Worm (Caenorhabditis elegans) whole organism, mixed stage, embryonic: ENCODE results near the gene lon-8.

Source experiments
- bed-3 ChIP-seq: fragments of 200-800 bp; sonication (Bioruptor generic); optimal IDR thresholded peaks from 3 replicates; lab custom pipeline; 2018; ENCODE audit warnings: mild to moderate bottlenecking, missing genetic modification characterization, moderate library complexity, missing compliant biosample characterization
- ceh-39 ChIP-seq: fragments of 150-350 bp; optimal IDR thresholded peaks from 2 replicates; lab custom pipeline; 2014; ENCODE audit warnings: missing biosample characterization, missing genetic modification characterization
- ceh-43 ChIP-seq: fragments of 200-800 bp; sonication (Bioruptor generic); optimal IDR thresholded peaks from 2 replicates; lab custom pipeline; 2018; ENCODE audit warnings: mild to moderate bottlenecking, missing genetic modification characterization, moderate library complexity, missing compliant biosample characterization
- ces-1 ChIP-seq: fragments of 150-350 bp; optimal IDR thresholded peaks from 2 replicates; lab custom pipeline; 2014; ENCODE audit warnings: missing biosample characterization, missing genetic modification reagents, missing genetic modification characterization
- cnd-1 ChIP-seq: fragments of 200-800 bp; sonication (Bioruptor generic); optimal IDR thresholded peaks from 2 replicates; lab custom pipeline; 2018; ENCODE audit warnings: mild to moderate bottlenecking, missing genetic modification characterization, missing compliant biosample characterization
- drap-1 ChIP-seq: fragments of 200-800 bp; sonication (Bioruptor generic); optimal IDR thresholded peaks from 3 replicates; lab custom pipeline; 2018; ENCODE audit warnings: mild to moderate bottlenecking, missing genetic modification characterization, missing compliant biosample characterization
- elt-1 ChIP-seq: sonication (generic microtip); optimal IDR thresholded peaks from 2 replicates; lab custom pipeline; 2017; ENCODE audit warnings: missing genetic modification characterization, mild to moderate bottlenecking, missing compliant biosample characterization, antibody characterized with exemption, moderate library complexity, borderline replicate concordance; ENCODE audit not compliant: insufficient read depth
- elt-3 ChIP-seq: fragments of 150-350 bp; optimal IDR thresholded peaks from 2 replicates; lab custom pipeline; 2014; ENCODE audit warnings: missing biosample characterization, missing genetic modification characterization
- flh-1 ChIP-seq: fragments of 200-800 bp; sonication (Bioruptor generic); optimal IDR thresholded peaks from 2 replicates; lab custom pipeline; 2018; ENCODE audit warnings: mild to moderate bottlenecking, missing genetic modification characterization, moderate library complexity, missing compliant biosample characterization
- ham-2 ChIP-seq: fragments of 200-800 bp; sonication (Bioruptor generic); optimal IDR thresholded peaks from 2 replicates; lab custom pipeline; 2018; ENCODE audit warnings: mild to moderate bottlenecking, missing genetic modification characterization, missing compliant biosample characterization
- hlh-1 ChIP-seq: fragments of 150-350 bp; optimal IDR thresholded peaks from 2 replicates; lab custom pipeline; 2014; ENCODE audit warnings: missing biosample characterization, missing genetic modification reagents, missing genetic modification characterization
- lin-13 ChIP-seq: fragments of 150-350 bp; optimal IDR thresholded peaks from 2 replicates; lab custom pipeline; 2014; ENCODE audit warnings: missing biosample characterization, missing genetic modification characterization
- lsy-2 ChIP-seq: fragments of 150-350 bp; optimal IDR thresholded peaks from 2 replicates; lab custom pipeline; 2014; ENCODE audit warnings: missing biosample characterization, missing genetic modification characterization
- mab-5 ChIP-seq: fragments of 150-350 bp; optimal IDR thresholded peaks from 2 replicates; lab custom pipeline; 2014; ENCODE audit warnings: missing biosample characterization, missing genetic modification characterization
- mep-1 ChIP-seq: fragments of 150-350 bp; optimal IDR thresholded peaks from 2 replicates; lab custom pipeline; 2017; ENCODE audit warnings: missing biosample characterization, missing genetic modification reagents, missing genetic modification characterization, inconsistent platforms
- mls-2 ChIP-seq: sonication (generic microtip); optimal IDR thresholded peaks from 2 replicates; lab custom pipeline; 2016; ENCODE audit warnings: mild to moderate bottlenecking, missing genetic modification characterization, moderate library complexity, missing compliant biosample characterization
- nhr-237 ChIP-seq: fragments of 150-350 bp; optimal IDR thresholded peaks from 2 replicates; lab custom pipeline; 2014; ENCODE audit warnings: missing biosample characterization, missing genetic modification characterization
- nhr-28 ChIP-seq: fragments of 150-350 bp; optimal IDR thresholded peaks from 2 replicates; lab custom pipeline; 2014; ENCODE audit warnings: missing biosample characterization, missing genetic modification characterization
- nhr-76 ChIP-seq: sonication (generic microtip); optimal IDR thresholded peaks from 2 replicates; lab custom pipeline; 2017; ENCODE audit warnings: missing biosample characterization, missing genetic modification characterization
- pha-4 ChIP-seq: fragments of 150-350 bp; optimal IDR thresholded peaks from 2 replicates; lab custom pipeline; 2018; ENCODE audit warnings: missing biosample characterization, missing genetic modification reagents, missing genetic modification characterization
- sem-2 ChIP-seq: fragments of 200-800 bp; sonication (Bioruptor generic); optimal IDR thresholded peaks from 2 replicates; lab custom pipeline; 2018; ENCODE audit warnings: mild to moderate bottlenecking, missing genetic modification characterization, missing compliant biosample characterization
- snpc-4 ChIP-seq: fragments of 150-350 bp; optimal IDR thresholded peaks from 2 replicates; lab custom pipeline; 2014; ENCODE audit warnings: missing biosample characterization, missing genetic modification characterization
- sptf-1 ChIP-seq: sonication (generic microtip); optimal IDR thresholded peaks from 2 replicates; lab custom pipeline; 2017; ENCODE audit warnings: mild to moderate bottlenecking, missing genetic modification characterization, moderate library complexity, missing compliant biosample characterization
- tbx-8 ChIP-seq: fragments of 200-800 bp; sonication (Bioruptor generic); optimal IDR thresholded peaks from 2 replicates; lab custom pipeline; 2018; ENCODE audit warnings: mild to moderate bottlenecking, missing genetic modification characterization, moderate library complexity, missing compliant biosample characterization
- unc-120 ChIP-seq: sonication (generic microtip); optimal IDR thresholded peaks from 2 replicates; lab custom pipeline; 2017; ENCODE audit warnings: missing genetic modification characterization, missing compliant biosample characterization; ENCODE audit not compliant: poor library complexity, severe bottlenecking
- unc-39 ChIP-seq: fragments of 150-350 bp; optimal IDR thresholded peaks from 2 replicates; lab custom pipeline; 2014; ENCODE audit warnings: missing biosample characterization, missing genetic modification characterization
- zip-8 ChIP-seq: fragments of 150-350 bp; optimal IDR thresholded peaks from 2 replicates; lab custom pipeline; 2014; ENCODE audit warnings: missing biosample characterization, missing genetic modification characterization

The lon-8 gene

DNA sequence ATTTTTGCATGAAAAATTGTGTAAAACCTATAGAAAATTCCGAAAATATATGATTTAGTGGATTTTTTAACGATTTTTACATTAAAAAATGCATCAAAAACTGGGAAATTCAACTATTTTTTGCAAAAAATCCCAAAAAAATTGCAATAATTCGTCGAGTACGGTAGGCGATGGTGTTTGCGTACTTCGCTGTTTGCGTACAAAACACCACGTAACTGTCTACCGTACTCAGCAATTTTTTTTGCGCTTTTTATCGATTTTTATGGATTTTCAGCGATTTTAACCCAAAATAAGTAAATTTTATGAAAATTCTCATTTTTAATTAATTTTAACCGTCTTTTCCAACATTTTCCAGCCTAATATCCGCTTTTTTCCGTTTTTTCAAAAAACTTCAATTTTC lies 18.2 kb downstream of the lon-8 start:
- TF ChIP-seq lsy-2 (tag; lab: Kevin White, UChicago) (peak; percentile 86), ham-2 (GFP tag; lab: Kevin White, UChicago) (no peak)

DNA sequence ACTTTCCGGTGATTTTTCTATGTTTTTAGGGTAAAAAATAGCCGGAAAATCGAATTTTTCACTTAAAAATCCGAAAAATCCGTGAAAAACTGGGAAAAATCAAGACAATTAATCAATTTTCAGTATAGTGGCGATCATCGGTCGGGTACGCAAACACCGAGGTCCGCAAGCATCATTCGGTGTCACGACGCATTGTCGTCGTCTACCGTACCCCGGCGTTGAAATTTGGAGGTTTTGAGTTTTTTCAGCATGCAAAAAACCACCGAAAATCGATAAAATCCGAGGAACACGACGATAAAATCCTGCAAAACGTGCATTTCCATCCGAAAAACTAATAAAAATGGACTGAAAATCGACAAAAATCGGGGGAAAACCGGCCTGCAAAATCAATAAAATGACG lies 19.4 kb downstream of the lon-8 start:
- no peak for TF ChIP-seq nhr-76
- peak; percentile 10 for TF ChIP-seq nhr-237 (tag; lab: Kevin White, UChicago)
- peak; percentile 48 for TF ChIP-seq ces-1 (GFP tag; lab: Kevin White, UChicago)
- no peak for TF ChIP-seq cnd-1 (tag; lab: Kevin White, UChicago)
- no peak for TF ChIP-seq zip-8 (tag; lab: Kevin White, UChicago)
- TF ChIP-seq elt-3 (tag; lab: Kevin White, UChicago), result no peak
- peak; percentile 66 for TF ChIP-seq mep-1 (tag; lab: Kevin White, UChicago)
- peak; percentile 96 for TF ChIP-seq lsy-2 (tag; lab: Kevin White, UChicago)
- peak; percentile 58 for TF ChIP-seq drap-1 (GFP tag; lab: Kevin White, UChicago)
- TF ChIP-seq, all 35 proteins: peak for 5

DNA sequence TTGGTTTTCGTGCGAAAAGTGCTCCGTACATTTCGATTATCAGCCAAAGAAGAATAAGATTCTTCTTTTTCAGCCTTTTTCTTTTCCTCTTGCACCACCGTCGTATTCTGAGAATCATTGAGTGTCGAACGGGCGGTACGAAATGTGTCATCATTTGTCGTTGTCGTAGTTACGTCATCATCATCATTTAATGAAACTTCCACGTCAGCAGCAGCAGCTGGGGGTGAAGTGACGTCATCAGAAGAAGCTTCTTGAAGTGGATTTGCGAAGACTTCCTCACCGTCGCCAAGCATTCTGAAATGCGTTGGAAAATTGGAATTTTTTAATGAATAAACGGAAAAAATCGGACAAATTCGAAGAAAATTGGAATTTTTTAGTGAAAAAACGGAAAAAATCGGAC lies 21.4 kb downstream of the lon-8 start, which contains the start of gene snx-6:
snx-6 (minus strand) TSS at position 294 of the 400 bp plus-strand sequence.
- TF ChIP-seq zip-8 (tag; lab: Kevin White, UChicago) (peak; percentile 94), drap-1 (GFP tag; lab: Kevin White, UChicago) (no peak)

DNA sequence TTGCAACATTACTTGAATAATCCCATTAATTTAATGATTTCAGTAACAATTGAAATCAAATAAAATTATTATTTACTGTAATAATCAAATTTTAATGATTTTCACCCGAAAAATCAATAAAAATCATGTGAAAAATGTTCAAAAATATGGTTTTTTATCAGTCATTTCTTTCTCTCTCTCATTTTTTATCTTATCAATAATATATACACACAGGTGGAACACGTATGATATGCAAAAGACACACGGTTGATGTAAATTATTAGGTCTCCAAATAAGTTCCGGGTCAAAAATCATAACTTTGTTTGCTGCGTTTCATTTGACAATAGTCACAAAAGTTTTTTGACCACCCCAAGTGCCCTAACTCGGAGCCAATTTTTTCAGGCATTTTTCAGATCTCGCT lies 23.0 kb downstream of the lon-8 start:
- TF ChIP-seq zip-8 (tag; lab: Kevin White, UChicago) (no peak), tbx-8 (GFP tag; lab: Kevin White, UChicago) (no peak), nhr-28 (tag; lab: Kevin White, UChicago) (no peak), sptf-1 (tag; lab: Kevin White, UChicago) (no peak), nhr-237 (tag; lab: Kevin White, UChicago) (no peak), hlh-1 (tag; lab: Kevin White, UChicago) (no peak), drap-1 (GFP tag; lab: Kevin White, UChicago) (no peak)

DNA sequence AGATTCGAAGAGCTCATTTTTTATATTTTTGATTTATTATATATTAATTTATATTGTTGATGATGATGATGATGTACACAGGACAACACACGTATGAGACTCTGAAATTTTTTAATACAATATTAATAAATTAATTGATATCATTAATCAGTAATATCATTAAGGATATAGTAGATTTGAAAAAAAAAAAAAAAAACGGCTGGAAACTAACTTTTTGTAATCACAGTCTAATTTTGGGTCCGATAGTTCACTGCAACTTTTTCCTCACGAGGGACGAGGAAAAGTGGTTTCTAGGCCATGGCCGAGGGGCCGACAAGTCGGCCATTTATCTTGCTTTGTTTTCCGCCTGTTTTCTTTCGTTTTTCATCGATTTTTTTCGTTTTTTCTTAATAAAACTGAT lies 34.4 kb downstream of the lon-8 start, which contains the start of gene gck-3:
gck-3 (minus strand) TSS at position 101 of the 400 bp plus-strand sequence.
- TF ChIP-seq snpc-4 (tag; lab: Kevin White, UChicago) (no peak), pha-4 (tag; lab: Kevin White, UChicago) (no peak), mls-2 (tag; lab: Kevin White, UChicago) (no peak), elt-1 (tag; lab: Kevin White, UChicago) (no peak), zip-8 (tag; lab: Kevin White, UChicago) (no peak), nhr-237 (tag; lab: Kevin White, UChicago) (no peak), unc-120 (tag; lab: Kevin White, UChicago) (no peak), nhr-28 (tag; lab: Kevin White, UChicago) (no peak), ces-1 (GFP tag; lab: Kevin White, UChicago) (no peak), mab-5 (tag; lab: Kevin White, UChicago) (no peak), cnd-1 (tag; lab: Kevin White, UChicago) (no peak), ceh-43 (GFP tag; lab: Kevin White, UChicago) (no peak), flh-1 (GFP tag; lab: Kevin White, UChicago) (no peak)

DNA sequence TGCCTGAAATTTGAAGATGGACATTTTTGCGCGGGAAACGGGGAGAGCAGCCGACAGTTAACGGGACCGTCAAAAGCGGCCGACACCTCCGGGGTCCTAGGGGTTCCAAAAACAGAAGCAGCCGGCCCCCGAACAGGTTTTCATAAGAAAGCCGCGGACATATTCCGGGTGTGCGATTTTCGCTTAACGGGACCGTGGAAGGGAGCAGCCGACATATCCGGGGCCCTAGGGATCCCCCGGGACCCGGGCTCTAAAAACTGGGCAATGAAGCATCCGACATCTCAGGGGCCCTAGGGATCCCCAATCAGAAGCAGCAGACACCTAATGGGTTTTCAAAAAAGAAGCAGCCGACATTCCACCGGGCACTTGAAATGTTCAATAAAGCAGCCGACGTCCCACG lies 38.7 kb downstream of the lon-8 start:
- TF ChIP-seq sptf-1 (tag; lab: Kevin White, UChicago), result peak; percentile 23
- no peak for TF ChIP-seq bed-3 (GFP tag; lab: Kevin White, UChicago)
- TF ChIP-seq ceh-39 (tag; lab: Kevin White, UChicago), result no peak
- no peak for TF ChIP-seq unc-39 (tag; lab: Kevin White, UChicago)
- no peak for TF ChIP-seq nhr-28 (tag; lab: Kevin White, UChicago)
- no peak for TF ChIP-seq elt-1 (tag; lab: Kevin White, UChicago)

DNA sequence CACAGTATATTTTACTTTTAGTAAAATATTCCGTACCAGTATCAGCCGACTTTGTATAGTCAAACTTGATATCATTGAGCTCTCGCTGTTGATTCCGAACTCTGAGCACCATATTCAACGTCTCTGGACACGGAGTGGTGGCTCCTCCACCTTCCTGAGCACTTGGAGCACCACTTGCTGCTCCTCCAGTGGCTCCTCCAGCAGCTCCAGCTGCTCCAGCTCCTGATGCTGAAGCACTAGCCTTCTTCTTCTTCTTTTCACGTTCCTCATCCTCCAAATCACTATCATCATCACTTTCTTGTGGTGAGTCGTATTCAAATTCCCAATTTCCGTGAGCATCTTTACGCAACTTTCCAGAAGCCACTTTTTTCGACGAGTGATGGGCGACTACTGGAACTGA lies 45.1 kb downstream of the lon-8 start:
- no peak for TF ChIP-seq pha-4 (tag; lab: Kevin White, UChicago)
- no peak for TF ChIP-seq sem-2
- no peak for TF ChIP-seq lin-13
- no peak for TF ChIP-seq ceh-39 (tag; lab: Kevin White, UChicago)
- TF ChIP-seq nhr-237 (tag; lab: Kevin White, UChicago), result no peak
- no peak for TF ChIP-seq drap-1 (GFP tag; lab: Kevin White, UChicago)
- no peak for TF ChIP-seq unc-39 (tag; lab: Kevin White, UChicago)
- no peak for TF ChIP-seq ces-1 (GFP tag; lab: Kevin White, UChicago)
- no peak for TF ChIP-seq nhr-76
